Worm (Caenorhabditis elegans) whole organism, mixed stage, embryonic: ENCODE results near the gene acs-18.

Source experiments
- blmp-1 ChIP-seq: fragments of 150-350 bp; optimal IDR thresholded peaks from 2 replicates; lab custom pipeline; 2014; ENCODE audit warnings: missing biosample characterization, missing genetic modification characterization
- elt-1 ChIP-seq: sonication (generic microtip); optimal IDR thresholded peaks from 2 replicates; lab custom pipeline; 2017; ENCODE audit warnings: missing genetic modification characterization, mild to moderate bottlenecking, missing compliant biosample characterization, antibody characterized with exemption, moderate library complexity, borderline replicate concordance; ENCODE audit not compliant: insufficient read depth
- elt-3 ChIP-seq: fragments of 150-350 bp; optimal IDR thresholded peaks from 2 replicates; lab custom pipeline; 2014; ENCODE audit warnings: missing biosample characterization, missing genetic modification characterization
- hlh-1 ChIP-seq: fragments of 150-350 bp; optimal IDR thresholded peaks from 2 replicates; lab custom pipeline; 2014; ENCODE audit warnings: missing biosample characterization, missing genetic modification reagents, missing genetic modification characterization
- lin-32 ChIP-seq: fragments of 200-800 bp; sonication (Bioruptor generic); optimal IDR thresholded peaks from 2 replicates; lab custom pipeline; 2018; ENCODE audit warnings: mild to moderate bottlenecking, missing genetic modification characterization, missing compliant biosample characterization
- nhr-12 ChIP-seq: fragments of 150-350 bp; optimal IDR thresholded peaks from 2 replicates; lab custom pipeline; 2014; ENCODE audit warnings: missing biosample characterization, missing genetic modification characterization
- pha-4 ChIP-seq: fragments of 150-350 bp; optimal IDR thresholded peaks from 2 replicates; lab custom pipeline; 2018; ENCODE audit warnings: missing biosample characterization, missing genetic modification reagents, missing genetic modification characterization
- snpc-4 ChIP-seq: fragments of 150-350 bp; optimal IDR thresholded peaks from 2 replicates; lab custom pipeline; 2014; ENCODE audit warnings: missing biosample characterization, missing genetic modification characterization
- sptf-1 ChIP-seq: sonication (generic microtip); optimal IDR thresholded peaks from 2 replicates; lab custom pipeline; 2017; ENCODE audit warnings: mild to moderate bottlenecking, missing genetic modification characterization, moderate library complexity, missing compliant biosample characterization
- unc-39 ChIP-seq: fragments of 150-350 bp; optimal IDR thresholded peaks from 2 replicates; lab custom pipeline; 2014; ENCODE audit warnings: missing biosample characterization, missing genetic modification characterization
- unc-62 ChIP-seq: fragments of 150-350 bp; optimal IDR thresholded peaks from 2 replicates; lab custom pipeline; 2014; ENCODE audit warnings: missing biosample characterization, missing genetic modification reagents, missing genetic modification characterization
- ztf-11 ChIP-seq: fragments of 150-350 bp; optimal IDR thresholded peaks from 2 replicates; lab custom pipeline; 2014; ENCODE audit warnings: missing biosample characterization, missing genetic modification characterization

DNA sequence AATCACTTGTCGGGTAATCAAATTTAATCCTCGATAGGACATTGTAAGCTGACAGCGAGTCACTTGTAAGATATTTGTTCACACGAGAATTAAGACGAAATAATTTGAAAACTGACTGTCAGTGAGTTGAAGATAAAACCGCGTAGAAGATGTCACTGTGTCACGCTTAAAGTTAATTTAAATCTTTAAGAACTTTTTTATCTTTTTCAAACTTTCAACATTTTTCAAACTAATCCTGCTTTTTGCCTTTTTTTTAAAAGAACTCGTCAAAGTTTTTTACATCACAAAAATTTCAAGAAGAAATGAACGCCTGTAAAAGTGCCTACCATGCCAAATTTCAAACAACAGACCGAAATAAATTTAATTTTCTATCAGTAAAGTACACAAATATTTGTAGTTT lies at the start of gene acs-18:
- TF ChIP-seq ztf-11 (tag; lab: Kevin White, UChicago) (no peak), blmp-1 (no peak), nhr-12 (tag; lab: Kevin White, UChicago) (no peak), hlh-1 (tag; lab: Kevin White, UChicago) (no peak), elt-3 (tag; lab: Kevin White, UChicago) (no peak), elt-1 (tag; lab: Kevin White, UChicago) (no peak), unc-39 (no peak), pha-4 (tag; lab: Kevin White, UChicago) (no peak), unc-62 (GFP tag; lab: Kevin White, UChicago) (no peak), lin-32 (GFP tag; lab: Kevin White, UChicago) (no peak), snpc-4 (tag; lab: Kevin White, UChicago) (no peak), sptf-1 (tag; lab: Kevin White, UChicago) (no peak)
